Worm (Caenorhabditis elegans): ENCODE data around the gene fbxa-107.

fbxa-107 gene

DNA sequence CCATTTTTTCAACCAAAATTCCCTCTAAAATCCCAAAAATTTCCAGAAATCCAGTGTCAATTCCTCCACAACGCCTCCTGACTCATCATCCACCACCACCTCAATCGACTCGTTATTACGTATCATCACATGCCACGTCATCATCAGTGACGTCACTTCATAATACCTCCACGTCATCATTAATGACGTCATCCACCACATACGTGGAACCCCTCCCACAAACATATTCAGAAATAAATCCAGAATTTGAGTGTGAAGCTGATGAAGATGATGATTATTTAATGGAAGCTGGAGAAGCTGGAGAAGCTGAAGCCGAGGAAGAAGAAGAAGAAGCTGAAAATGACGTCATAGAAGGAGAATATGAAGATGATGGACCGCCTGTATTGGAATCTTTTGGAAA, 29.8 kb upstream of the fbxa-107 start:
- TF ChIP-seq ceh-36 (tag; optimal IDR thresholded peaks at IDR 0.05) (no peak), hmg-4 (GFP tag; optimal IDR thresholded peaks at IDR 0.05) (no peak), tbx-37 (GFP tag; conservative IDR thresholded peaks at IDR 0.05) (no peak), flt-1 (GFP tag; IDR thresholded peaks at IDR 0.05) (no peak)

DNA sequence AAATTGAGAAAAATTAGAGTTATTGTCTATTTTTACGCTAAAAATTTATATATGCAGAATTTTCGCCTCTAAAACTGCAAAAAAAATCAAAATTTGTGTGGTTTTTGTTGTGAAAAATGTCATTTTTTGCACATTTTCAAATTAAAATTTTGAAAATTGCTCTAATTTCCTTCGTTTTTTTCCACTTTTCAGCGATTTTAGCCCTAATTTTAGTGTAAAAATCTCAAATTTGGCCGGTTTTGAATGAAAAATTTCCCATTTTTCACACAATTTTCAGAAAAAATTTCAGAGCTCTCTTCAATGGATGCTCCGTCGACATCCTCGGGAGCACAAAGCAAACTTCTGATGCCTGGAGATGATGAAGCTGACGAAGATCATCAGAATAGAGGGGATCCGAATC, 25.4 kb upstream of the fbxa-107 start, which contains the start of gene par-4:
par-4 (plus strand) TSS at position 301 of the 400 bp plus-strand sequence.
- TF ChIP-seq tra-4 (tag; optimal IDR thresholded peaks at IDR 0.05): no peak
- no peak for TF ChIP-seq hnd-1 (tag; optimal IDR thresholded peaks at IDR 0.05)
- no peak for TF ChIP-seq sea-1 (GFP tag; conservative IDR thresholded peaks at IDR 0.05)

DNA sequence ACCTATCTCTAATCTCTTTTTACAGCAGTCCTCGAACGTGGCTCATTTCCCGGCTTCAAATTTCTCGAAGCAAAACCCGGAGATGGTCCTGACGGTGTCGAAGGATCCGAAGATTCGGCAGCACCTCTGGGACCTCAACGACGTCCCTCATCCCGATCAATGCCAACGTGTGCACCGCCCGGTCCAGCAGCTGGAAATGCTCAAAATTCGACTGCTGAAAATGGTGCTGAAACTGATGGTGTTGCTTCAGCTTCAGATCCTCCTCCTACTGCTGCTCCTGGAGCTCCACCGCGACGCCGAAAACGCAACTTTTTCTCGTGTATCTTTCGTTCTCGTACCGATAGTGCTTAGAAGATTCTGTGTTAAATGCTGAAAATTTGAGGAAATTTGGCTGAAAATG, 17.7 kb upstream of the fbxa-107 start:
- TF ChIP-seq pes-1 (GFP tag; IDR thresholded peaks at IDR 0.05): no peak
- TF ChIP-seq hmg-4 (GFP tag; optimal IDR thresholded peaks at IDR 0.05): no peak
- no peak for TF ChIP-seq B0310.2 (tag; optimal IDR thresholded peaks at IDR 0.05)
- no peak for TF ChIP-seq ets-7 (tag; optimal IDR thresholded peaks at IDR 0.05)

DNA sequence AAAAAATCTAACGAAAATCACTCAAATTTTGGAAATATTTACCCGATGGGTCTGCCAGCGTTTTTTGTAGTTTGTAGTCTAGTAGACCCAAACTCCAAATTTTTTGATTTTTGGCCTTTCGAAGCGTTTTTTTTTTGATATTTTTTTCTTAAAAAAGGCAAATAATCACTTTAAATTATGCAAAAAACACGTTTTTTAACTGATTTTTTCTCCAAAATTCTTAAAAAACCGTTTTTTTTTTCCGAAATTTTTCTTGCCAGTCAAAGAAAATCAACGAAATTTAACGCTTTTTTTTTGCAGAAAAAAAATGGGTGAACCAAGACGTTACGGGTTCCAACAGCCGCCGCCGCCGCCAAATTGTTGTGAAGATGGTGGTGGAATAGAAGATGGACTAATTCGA, 15.8 kb upstream of the fbxa-107 start, which contains the start of gene Y37H2A.1:
Y37H2A.1 (plus strand) TSS at position 301 of the 400 bp plus-strand sequence.
- no peak for TF ChIP-seq pes-1 (GFP tag; IDR thresholded peaks at IDR 0.05)
- TF ChIP-seq F13C5.2 (tag; optimal IDR thresholded peaks at IDR 0.05): no peak
- no peak for TF ChIP-seq hmg-4 (GFP tag; optimal IDR thresholded peaks at IDR 0.05)
- no peak for TF ChIP-seq sea-1 (GFP tag; conservative IDR thresholded peaks at IDR 0.05)
- no peak for TF ChIP-seq flt-1 (GFP tag; IDR thresholded peaks at IDR 0.05)

DNA sequence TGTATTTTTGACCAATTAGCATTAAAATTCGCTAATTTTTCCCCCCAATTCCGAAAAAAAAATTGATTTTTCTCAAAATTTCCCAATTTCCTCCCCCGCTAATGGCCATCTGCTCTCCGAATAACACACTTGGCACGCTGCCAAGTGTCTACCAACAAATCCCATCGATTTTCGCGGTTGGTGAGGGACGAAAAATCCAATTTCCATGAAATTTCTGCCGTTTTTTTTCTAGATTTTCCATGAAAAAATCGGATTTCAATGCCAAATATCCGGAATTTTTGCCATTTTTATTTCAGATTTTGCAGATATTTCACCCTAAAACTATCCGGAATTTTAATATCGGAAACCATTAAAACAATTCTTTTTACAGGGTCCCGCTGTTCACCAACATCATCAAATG, 14.3 kb upstream of the fbxa-107 start:
- TF ChIP-seq hmbx-1 (tag; optimal IDR thresholded peaks at IDR 0.05): no peak

DNA sequence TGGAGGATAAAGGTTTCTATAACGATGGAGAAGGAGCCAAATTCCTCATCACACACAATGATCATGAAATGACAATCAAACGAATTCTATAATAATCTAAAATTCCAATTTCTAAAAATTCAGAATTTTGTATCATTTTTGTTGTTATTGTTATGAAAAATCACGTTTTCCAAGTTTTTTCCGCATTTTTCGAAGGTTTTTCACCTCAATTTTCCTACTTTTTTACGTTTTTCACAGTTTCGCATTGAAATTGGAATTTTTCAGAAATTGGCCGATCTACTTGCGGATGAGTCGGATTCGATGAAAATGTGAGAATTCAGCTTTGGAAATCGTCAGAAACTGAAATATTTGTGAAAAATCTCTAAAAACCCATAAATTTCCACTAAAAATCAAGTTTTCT, 1.3 kb downstream of the fbxa-107 start, which contains the start of gene fbxa-210:
fbxa-210 (plus strand) TSS at position 301 of the 400 bp plus-strand sequence.
- no peak for TF ChIP-seq F13C5.2 (tag; optimal IDR thresholded peaks at IDR 0.05)
- TF ChIP-seq hmg-4 (GFP tag; optimal IDR thresholded peaks at IDR 0.05): no peak
- no peak for TF ChIP-seq ceh-13 (GFP tag; optimal IDR thresholded peaks at IDR 0.05)
- no peak for TF ChIP-seq ets-7 (tag; optimal IDR thresholded peaks at IDR 0.05)
- no peak for TF ChIP-seq B0310.2 (tag; optimal IDR thresholded peaks at IDR 0.05)
- no peak for TF ChIP-seq ama-1 (optimal IDR thresholded peaks at IDR 0.05)
- TF ChIP-seq hnd-1 (tag; optimal IDR thresholded peaks at IDR 0.05): no peak
- no peak for TF ChIP-seq tra-4 (tag; optimal IDR thresholded peaks at IDR 0.05)
- no peak for TF ChIP-seq aly-1 (tag; optimal IDR thresholded peaks at IDR 0.05)
- TF ChIP-seq ceh-36 (tag; optimal IDR thresholded peaks at IDR 0.05): no peak
- no peak for TF ChIP-seq tbx-11 (GFP tag; IDR thresholded peaks at IDR 0.05)
- no peak for TF ChIP-seq sea-1 (GFP tag; conservative IDR thresholded peaks at IDR 0.05)

DNA sequence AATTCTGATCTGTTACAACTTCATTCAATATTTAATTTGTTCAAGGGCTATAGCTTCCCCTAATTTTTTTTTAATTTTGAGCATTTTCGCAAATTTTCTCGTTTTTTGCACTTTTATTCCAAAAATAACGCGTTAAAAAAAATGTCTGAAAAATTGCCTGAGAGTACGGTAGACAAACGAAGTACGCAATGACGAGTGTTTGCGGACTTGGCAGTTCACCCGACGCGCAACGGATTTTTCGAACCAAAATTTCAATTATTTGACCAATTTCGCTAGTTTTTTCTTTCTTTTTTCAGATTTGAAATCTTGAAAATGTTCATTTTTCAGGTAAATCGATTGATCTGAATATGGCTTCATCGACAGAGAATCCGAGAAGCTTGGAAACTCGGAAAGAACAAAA, 3.5 kb downstream of the fbxa-107 start, which contains the start of gene fbxa-211:
fbxa-211 (plus strand) TSS at position 328 of the 400 bp plus-strand sequence.
- no peak for TF ChIP-seq sea-1 (GFP tag; conservative IDR thresholded peaks at IDR 0.05)
- no peak for TF ChIP-seq hmg-4 (GFP tag; optimal IDR thresholded peaks at IDR 0.05)
- TF ChIP-seq pes-1 (GFP tag; IDR thresholded peaks at IDR 0.05): no peak
- TF ChIP-seq tbx-11 (GFP tag; IDR thresholded peaks at IDR 0.05): no peak
- no peak for TF ChIP-seq aly-1 (tag; optimal IDR thresholded peaks at IDR 0.05)
- no peak for TF ChIP-seq ets-7 (tag; optimal IDR thresholded peaks at IDR 0.05)
- no peak for TF ChIP-seq F13C5.2 (tag; optimal IDR thresholded peaks at IDR 0.05)
- TF ChIP-seq hnd-1 (tag; optimal IDR thresholded peaks at IDR 0.05): no peak
- no peak for TF ChIP-seq hmbx-1 (tag; optimal IDR thresholded peaks at IDR 0.05)
- TF ChIP-seq B0310.2 (tag; optimal IDR thresholded peaks at IDR 0.05): no peak
- TF ChIP-seq tra-4 (tag; optimal IDR thresholded peaks at IDR 0.05): no peak
- TF ChIP-seq ama-1 (optimal IDR thresholded peaks at IDR 0.05): no peak

DNA sequence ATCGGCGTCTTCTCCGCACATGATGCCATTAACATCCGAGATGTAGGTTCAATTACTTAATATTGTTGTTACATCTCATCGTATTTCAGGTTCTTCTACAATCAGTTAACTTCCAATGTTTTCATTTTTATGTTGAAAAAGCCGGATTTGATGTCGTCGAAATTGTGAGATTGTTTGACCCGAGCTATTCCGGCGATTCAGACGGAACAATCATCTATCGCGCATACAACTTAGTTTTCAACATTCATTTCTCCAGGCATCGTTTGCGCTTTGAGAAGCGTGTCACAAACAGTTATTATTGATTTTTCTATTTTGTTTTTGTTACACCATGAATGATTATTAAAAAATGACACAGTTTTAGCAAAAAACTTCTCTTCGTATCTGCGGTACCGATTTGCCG, 4.8 kb downstream of the fbxa-107 start:
- TF ChIP-seq flt-1 (GFP tag; IDR thresholded peaks at IDR 0.05): no peak
- no peak for TF ChIP-seq pes-1 (GFP tag; IDR thresholded peaks at IDR 0.05)
- TF ChIP-seq hmg-4 (GFP tag; optimal IDR thresholded peaks at IDR 0.05): no peak
- no peak for TF ChIP-seq scrt-1 (GFP tag; IDR thresholded peaks at IDR 0.05)
- no peak for TF ChIP-seq hnd-1 (tag; optimal IDR thresholded peaks at IDR 0.05)
- TF ChIP-seq ets-7 (tag; optimal IDR thresholded peaks at IDR 0.05): no peak
- no peak for TF ChIP-seq ceh-36 (tag; optimal IDR thresholded peaks at IDR 0.05)
- TF ChIP-seq tbx-11 (GFP tag; IDR thresholded peaks at IDR 0.05): no peak
- no peak for TF ChIP-seq sea-1 (GFP tag; conservative IDR thresholded peaks at IDR 0.05)
- no peak for TF ChIP-seq ama-1 (optimal IDR thresholded peaks at IDR 0.05)
- TF ChIP-seq aly-1 (tag; optimal IDR thresholded peaks at IDR 0.05): no peak
- TF ChIP-seq B0310.2 (tag; optimal IDR thresholded peaks at IDR 0.05): no peak
- no peak for TF ChIP-seq hmbx-1 (tag; optimal IDR thresholded peaks at IDR 0.05)
- TF ChIP-seq F13C5.2 (tag; optimal IDR thresholded peaks at IDR 0.05): no peak

DNA sequence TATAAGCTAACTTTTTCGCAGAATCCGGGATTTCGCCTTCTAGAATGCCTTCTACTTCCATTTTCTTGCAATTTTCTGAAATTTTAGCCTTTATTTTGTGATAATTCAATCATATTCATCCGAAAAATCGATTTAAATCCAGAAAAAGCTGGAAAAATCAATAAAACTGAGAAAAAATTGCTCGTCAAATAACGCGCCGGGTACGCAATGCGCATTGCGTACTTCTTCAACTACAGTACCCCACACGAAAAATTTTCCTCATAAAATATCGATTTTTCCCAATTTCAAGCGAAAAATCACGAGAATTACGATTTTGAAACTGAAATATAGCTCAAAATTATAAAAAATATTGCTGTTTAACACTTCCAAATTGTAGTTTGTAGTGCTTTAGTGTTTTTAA, 7.3 kb downstream of the fbxa-107 start, which contains the start of gene Y37H2A.12:
Y37H2A.12 (minus strand) TSS at position 81 of the 400 bp plus-strand sequence.
- TF ChIP-seq pes-1 (GFP tag; IDR thresholded peaks at IDR 0.05) (no peak), hmbx-1 (tag; optimal IDR thresholded peaks at IDR 0.05) (no peak), tra-4 (tag; optimal IDR thresholded peaks at IDR 0.05) (no peak)
